Fruit fly (Drosophila melanogaster) whole organism, adult: ENCODE data around the gene CG31388.

Source experiments
- CG11617 ChIP-seq: fragments of 200-800 bp; sonication (Bioruptor generic); optimal IDR thresholded peaks from 2 replicates; lab custom pipeline; 2017; ENCODE audit warnings: mild to moderate bottlenecking, missing biosample characterization, missing genetic modification reagents, missing genetic modification characterization
- CG12768 ChIP-seq: fragments of 200-800 bp; sonication (Bioruptor generic); optimal IDR thresholded peaks from 2 replicates; lab custom pipeline; 2017; ENCODE audit warnings: missing biosample characterization, missing genetic modification characterization, mild to moderate bottlenecking, moderate library complexity, missing genetic modification reagents
- CG14711 ChIP-seq: fragments of 200-800 bp; sonication (Bioruptor generic); optimal IDR thresholded peaks from 2 replicates; lab custom pipeline; 2018; ENCODE audit warnings: missing biosample characterization, mild to moderate bottlenecking, missing genetic modification characterization, moderate library complexity
- CG1620 ChIP-seq: fragments of 200-800 bp; sonication (Bioruptor generic); optimal IDR thresholded peaks from 2 replicates; lab custom pipeline; 2016; ENCODE audit warnings: missing biosample characterization, missing genetic modification characterization
- CG33017 ChIP-seq: fragments of 200-800 bp; sonication (Bioruptor generic); optimal IDR thresholded peaks from 2 replicates; lab custom pipeline; 2018; ENCODE audit warnings: missing biosample characterization, mild to moderate bottlenecking, missing genetic modification characterization, moderate library complexity
- CG5204 ChIP-seq: fragments of 200-800 bp; sonication (Bioruptor generic); optimal IDR thresholded peaks from 2 replicates; lab custom pipeline; 2016; ENCODE audit warnings: missing biosample characterization, missing genetic modification characterization
- CG7045 ChIP-seq: fragments of 200-800 bp; sonication (Bioruptor generic); optimal IDR thresholded peaks from 2 replicates; lab custom pipeline; 2017; ENCODE audit warnings: missing biosample characterization, mild to moderate bottlenecking, missing genetic modification characterization
- CG7101 ChIP-seq: fragments of 200-800 bp; sonication (Bioruptor generic); optimal IDR thresholded peaks from 2 replicates; lab custom pipeline; 2018; ENCODE audit warnings: missing biosample characterization, mild to moderate bottlenecking, missing genetic modification characterization, moderate library complexity
- Clk ChIP-seq: fragments of 200-800 bp; sonication (Bioruptor generic); optimal IDR thresholded peaks from 2 replicates; lab custom pipeline; 2017; ENCODE audit warnings: missing biosample characterization, missing genetic modification characterization
- Crg-1 ChIP-seq: fragments of 200-800 bp; sonication (Bioruptor generic); optimal IDR thresholded peaks from 2 replicates; lab custom pipeline; 2016; ENCODE audit warnings: missing biosample characterization, missing genetic modification characterization
- Hr96 ChIP-seq: fragments of 200-800 bp; sonication (Bioruptor generic); optimal IDR thresholded peaks from 2 replicates; lab custom pipeline; 2016; ENCODE audit warnings: missing biosample characterization, missing genetic modification characterization
- Mnt ChIP-seq: fragments of 200-800 bp; sonication (Bioruptor generic); optimal IDR thresholded peaks from 2 replicates; lab custom pipeline; 2016; ENCODE audit warnings: missing biosample characterization, mild to moderate bottlenecking, missing genetic modification characterization
- bab1 ChIP-seq: fragments of 200-800 bp; sonication (Bioruptor generic); optimal IDR thresholded peaks from 3 replicates; lab custom pipeline; 2019; ENCODE audit warnings: missing biosample characterization, mild to moderate bottlenecking, missing genetic modification characterization, moderate library complexity
- cic ChIP-seq: fragments of 200-800 bp; sonication (Bioruptor generic); optimal IDR thresholded peaks from 2 replicates; lab custom pipeline; 2017; ENCODE audit warnings: missing biosample characterization, mild to moderate bottlenecking, missing genetic modification characterization, moderate library complexity
- cnc ChIP-seq, 2 experiments: fragments of >200 bp; optimal IDR thresholded peaks; 2 replicates each; lab custom pipeline; 2017
- kay ChIP-seq: fragments of 200-800 bp; sonication (Bioruptor generic); peaks from one replicate; lab custom pipeline; 2016; ENCODE audit warnings: missing biosample characterization, missing genetic modification characterization, borderline replicate concordance
- ovo ChIP-seq: fragments of 200-800 bp; sonication (Bioruptor generic); optimal IDR thresholded peaks from 2 replicates; lab custom pipeline; 2016; ENCODE audit warnings: missing biosample characterization, missing genetic modification characterization
- pad ChIP-seq: fragments of 200-800 bp; sonication (Bioruptor generic); optimal IDR thresholded peaks from 3 replicates; lab custom pipeline; 2017; ENCODE audit warnings: missing biosample characterization, missing genetic modification characterization, mild to moderate bottlenecking, moderate library complexity, missing genetic modification reagents
- tj ChIP-seq: fragments of 200-800 bp; sonication (Bioruptor generic); optimal IDR thresholded peaks from 3 replicates; lab custom pipeline; 2017; ENCODE audit warnings: missing biosample characterization, mild to moderate bottlenecking, missing genetic modification characterization, moderate library complexity
- toe ChIP-seq: fragments of 200-800 bp; sonication (Bioruptor generic); optimal IDR thresholded peaks from 2 replicates; lab custom pipeline; 2016; ENCODE audit warnings: missing biosample characterization, missing genetic modification characterization

CG31388 gene

DNA sequence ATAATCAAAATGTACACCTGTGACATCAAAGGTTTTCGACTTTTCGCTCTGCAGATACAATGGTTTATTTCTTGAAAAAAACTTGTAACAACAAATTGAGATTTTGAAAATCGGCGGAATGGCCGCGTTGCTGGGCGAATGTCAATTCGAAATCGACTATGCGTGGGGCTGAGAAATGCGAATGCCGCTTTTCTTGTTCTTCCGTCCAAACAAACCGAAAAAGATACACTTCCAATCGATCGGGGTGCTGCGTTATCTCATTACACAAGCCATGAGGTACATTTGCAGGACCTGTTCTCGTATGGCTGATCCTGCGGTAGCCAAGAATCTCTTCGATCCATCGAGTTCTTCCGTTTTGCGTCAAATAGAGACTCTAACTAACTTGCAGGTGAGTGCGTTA, at the start of gene CG31388:
Gene CG31388, plus strand, starts transcription at position 218 of the 400 bp plus-strand sequence.
- TF ChIP-seq Clk (GFP tag; lab: Kevin White, UChicago) = no peak
- peak; percentile 10 for TF ChIP-seq bab1 (GFP tag; lab: Kevin White, UChicago)
- TF ChIP-seq Crg-1 (GFP tag; lab: Kevin White, UChicago) = no peak
- TF ChIP-seq CG7101 (tag; lab: Kevin White, UChicago) = no peak
- TF ChIP-seq CG1620 (GFP tag; lab: Kevin White, UChicago) = no peak
- peak; percentile 34 for TF ChIP-seq Mnt (GFP tag; lab: Kevin White, UChicago)

DNA sequence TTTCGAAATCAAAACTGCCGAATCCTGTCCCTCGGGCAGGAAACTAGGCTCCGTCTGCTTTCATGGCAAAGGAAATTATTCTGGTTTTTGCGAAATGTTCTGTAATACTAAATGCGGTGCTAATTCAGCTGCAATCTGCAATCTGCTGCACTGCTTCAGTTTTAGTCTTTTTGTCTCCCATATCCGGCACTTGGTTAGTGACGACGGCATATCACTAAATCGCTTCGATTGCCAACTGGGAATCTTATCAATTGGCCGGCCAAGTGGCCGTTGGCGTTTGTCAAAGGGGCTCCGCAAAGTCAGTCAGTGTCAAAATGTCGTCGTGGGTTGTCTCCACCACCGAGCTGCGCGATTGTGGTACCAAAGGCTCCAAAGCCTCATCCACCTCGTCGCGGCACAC, 41.8 kb upstream of the CG31388 start, which contains the start of gene CG18577:
Gene CG18577, plus strand, starts transcription at position 301 of the 400 bp plus-strand sequence.
- peak; percentile 80 for TF ChIP-seq cic
- TF ChIP-seq CG1620 (GFP tag; lab: Kevin White, UChicago) = no peak
- TF ChIP-seq CG11617 = no peak

DNA sequence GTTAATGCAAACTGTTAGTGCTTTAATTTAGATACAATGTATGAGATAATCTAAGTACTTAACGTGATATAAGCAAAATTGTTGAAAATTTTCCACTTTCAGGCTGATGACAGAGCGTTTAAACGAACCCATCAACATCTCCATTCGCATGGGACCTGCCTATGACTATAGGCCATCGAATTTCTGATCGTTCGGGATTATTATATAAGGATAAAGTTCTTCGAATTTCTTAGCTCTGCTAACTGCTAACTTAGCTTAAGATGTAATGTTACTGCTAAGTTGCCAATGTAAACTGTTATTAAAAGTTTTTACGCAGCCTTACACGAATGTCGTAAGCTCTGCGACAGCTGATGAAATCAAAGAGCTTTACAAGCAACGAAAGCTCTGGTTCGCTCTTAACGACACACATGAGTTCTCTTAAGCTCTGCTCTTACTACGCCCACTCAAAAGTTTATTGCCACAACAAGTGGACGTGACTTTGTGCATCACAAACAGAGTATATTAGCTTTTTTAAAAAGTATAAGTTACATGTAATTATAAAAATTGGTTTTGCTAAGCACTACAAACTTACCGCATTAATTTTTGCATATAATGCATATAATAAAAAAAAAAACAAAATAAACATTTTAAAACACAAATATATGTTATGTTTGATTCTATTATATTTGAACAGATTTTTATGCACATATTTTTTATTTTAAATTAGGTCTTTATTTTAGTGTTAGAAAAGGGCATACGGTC, 40.8 kb upstream of the CG31388 start:
- TF ChIP-seq toe = peak; percentile 83
- TF ChIP-seq Crg-1 (GFP tag; lab: Kevin White, UChicago) = peak; percentile 80
- peak; percentile 95 for TF ChIP-seq bab1 (GFP tag; lab: Kevin White, UChicago)
- peak; percentile 98 for TF ChIP-seq Clk (GFP tag; lab: Kevin White, UChicago)
- peak; percentile 88 for TF ChIP-seq ovo (GFP tag; lab: Kevin White, UChicago)
- TF ChIP-seq Mnt (GFP tag; lab: Kevin White, UChicago) = no peak
- TF ChIP-seq cnc (optimal IDR thresholded peaks at IDR 0.05; lab: Kevin White, UChicago) = no peak
- peak; percentile 98 for TF ChIP-seq CG11617
- peak; percentile 96 for TF ChIP-seq kay (GFP tag; lab: Kevin White, UChicago)
- peak; percentile 93 for TF ChIP-seq pad (GFP tag; lab: Kevin White, UChicago)
- TF ChIP-seq CG33017 (tag; lab: Kevin White, UChicago) = peak; percentile 97
- TF ChIP-seq CG1620 (GFP tag; lab: Kevin White, UChicago) = peak; percentile 84
- peak; percentile 89 for TF ChIP-seq Hr96 (GFP tag; lab: Kevin White, UChicago)
- TF ChIP-seq CG12768 (GFP tag; lab: Kevin White, UChicago) = peak; percentile 99
- TF ChIP-seq cic = peak; percentile 98
- peak; percentile 98 for TF ChIP-seq CG7101 (tag; lab: Kevin White, UChicago)
- peak; percentile 94 for TF ChIP-seq CG5204
- TF ChIP-seq tj (GFP tag; lab: Kevin White, UChicago) = peak; percentile 89
- TF ChIP-seq CG14711 = peak; percentile 96
- TF ChIP-seq CG7045 (GFP tag; lab: Kevin White, UChicago) = peak; percentile 100

DNA sequence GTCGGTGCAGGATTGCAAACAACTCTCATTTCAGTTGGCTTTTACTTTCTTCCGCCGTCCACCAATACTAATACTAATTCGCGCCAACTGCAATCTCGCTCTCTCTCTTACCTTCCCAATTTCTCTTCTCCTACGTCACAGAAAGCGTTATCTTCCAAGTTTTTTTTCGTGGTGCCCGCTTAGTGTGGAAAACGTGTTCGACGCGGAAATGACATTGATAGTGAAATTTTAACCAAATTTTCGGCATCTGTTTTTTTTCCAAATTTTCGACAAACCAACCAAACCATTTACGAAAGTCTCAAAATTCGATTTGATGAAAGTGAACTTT, 40.3 kb upstream of the CG31388 start, which contains the start of gene cu:
Gene cu, plus strand, starts transcription at position 204 of the 328 bp plus-strand sequence.
- TF ChIP-seq CG7101 (tag; lab: Kevin White, UChicago) (no peak), Mnt (GFP tag; lab: Kevin White, UChicago) (peak; percentile 83)

DNA sequence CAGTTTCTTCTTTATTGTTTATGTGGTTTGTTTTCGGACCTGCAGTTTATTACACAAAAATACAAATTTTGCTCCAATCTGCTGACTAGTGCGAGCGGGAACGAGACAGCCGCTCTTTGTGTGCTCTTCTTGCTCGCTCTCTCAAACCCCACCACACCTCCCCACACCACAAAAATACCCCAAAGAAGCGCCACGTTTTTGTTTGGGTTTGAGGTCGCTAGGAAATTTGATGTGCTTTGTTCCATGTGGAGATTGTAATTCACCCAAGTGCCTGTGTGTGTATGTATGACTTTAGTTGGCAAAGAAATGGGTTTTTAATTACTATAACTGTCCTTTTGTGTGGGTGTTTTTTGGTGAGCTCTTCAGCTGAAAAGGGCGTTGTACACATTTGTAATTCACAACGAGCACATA, 39.5 kb upstream of the CG31388 start:
- TF ChIP-seq CG11617 = no peak
- peak; percentile 92 for TF ChIP-seq cic
- no peak for TF ChIP-seq CG12768 (GFP tag; lab: Kevin White, UChicago)
- peak; percentile 55 for TF ChIP-seq bab1 (GFP tag; lab: Kevin White, UChicago)
- TF ChIP-seq Mnt (GFP tag; lab: Kevin White, UChicago) = peak; percentile 95
- no peak for TF ChIP-seq ovo (GFP tag; lab: Kevin White, UChicago)
- TF ChIP-seq pad (GFP tag; lab: Kevin White, UChicago) = peak; percentile 50
- no peak for TF ChIP-seq CG33017 (tag; lab: Kevin White, UChicago)
- TF ChIP-seq CG5204 = no peak
- TF ChIP-seq kay (GFP tag; lab: Kevin White, UChicago) = peak; percentile 68
- TF ChIP-seq Crg-1 (GFP tag; lab: Kevin White, UChicago) = no peak
- no peak for TF ChIP-seq cnc (optimal IDR thresholded peaks at IDR 0.05; lab: Kevin White, UChicago)
- TF ChIP-seq tj (GFP tag; lab: Kevin White, UChicago) = peak; percentile 81
- no peak for TF ChIP-seq Hr96 (GFP tag; lab: Kevin White, UChicago)
- TF ChIP-seq CG14711 = no peak
- no peak for TF ChIP-seq CG7101 (tag; lab: Kevin White, UChicago)
- no peak for TF ChIP-seq toe
- TF ChIP-seq Clk (GFP tag; lab: Kevin White, UChicago) = no peak
- no peak for TF ChIP-seq CG1620 (GFP tag; lab: Kevin White, UChicago)
- TF ChIP-seq CG7045 (GFP tag; lab: Kevin White, UChicago) = peak; percentile 9

DNA sequence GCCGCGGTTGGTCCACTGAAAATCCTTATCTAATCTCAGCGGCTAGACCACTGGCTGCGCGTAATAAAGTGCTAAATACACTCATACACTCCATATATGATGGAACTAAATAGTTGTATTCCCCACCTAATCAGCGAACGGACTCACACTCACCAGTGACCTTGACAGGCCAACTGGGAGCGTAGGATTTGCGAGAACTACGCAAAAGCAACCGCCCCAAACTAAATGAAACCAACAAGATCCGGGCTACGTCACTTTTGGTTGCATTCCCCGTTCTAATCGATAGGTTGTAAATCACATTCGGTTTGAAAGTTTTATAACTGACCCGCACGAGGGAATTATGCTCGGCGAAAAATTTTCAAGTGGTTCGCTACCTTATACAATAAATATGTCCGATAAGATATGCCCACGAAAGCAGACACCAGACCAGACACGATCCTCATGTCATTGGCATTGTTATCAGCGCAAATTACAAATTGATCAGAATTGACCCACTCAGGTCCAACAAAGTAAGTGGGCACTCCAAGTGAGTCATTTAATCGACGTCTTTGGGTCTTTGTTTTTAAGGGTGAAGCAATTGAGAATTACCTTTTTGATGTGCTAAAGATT, 38.3 kb upstream of the CG31388 start:
- TF ChIP-seq CG7045 (GFP tag; lab: Kevin White, UChicago) (peak; percentile 0), CG33017 (tag; lab: Kevin White, UChicago) (peak; percentile 23), kay (GFP tag; lab: Kevin White, UChicago) (peak; percentile 66), pad (GFP tag; lab: Kevin White, UChicago) (no peak), cic (peak; percentile 77)
